Worm (Caenorhabditis elegans) whole organism, L4 larva: ENCODE data around the gene hira-1.

Experiments used
- F26F4.8 ChIP-seq: fragments of 200-800 bp; sonication (Bioruptor generic); conservative IDR thresholded peaks from 2 replicates; pipeline ENCODE4 v1.3.6; 2022; ENCODE audit warnings: missing genetic modification characterization, missing compliant biosample characterization
- T20F7.1 ChIP-seq: fragments of 200-800 bp; sonication (Bioruptor generic); optimal IDR thresholded peaks from 2 replicates; lab custom pipeline; 2018; ENCODE audit warnings: mild to moderate bottlenecking, missing genetic modification characterization, missing compliant biosample characterization
- T26A8.4 ChIP-seq: fragments of 200-800 bp; sonication (Bioruptor generic); IDR thresholded peaks from 2 replicates; pipeline ENCODE4 v1.3.6; 2022; ENCODE audit warnings: missing genetic modification characterization, missing compliant biosample characterization
- Y75B8A.6 ChIP-seq: fragments of 200-800 bp; sonication (Bioruptor generic); IDR thresholded peaks from 2 replicates; pipeline ENCODE4 v1.3.6; 2022; ENCODE audit warnings: missing genetic modification reagents, missing genetic modification characterization, missing compliant biosample characterization
- aha-1 ChIP-seq: fragments of 150-350 bp; peaks from one replicate; lab custom pipeline; 2014; ENCODE audit warnings: missing biosample characterization, missing genetic modification characterization
- daf-12 ChIP-seq: fragments of 150-350 bp; optimal IDR thresholded peaks from 2 replicates; lab custom pipeline; 2014; ENCODE audit warnings: missing biosample characterization, missing genetic modification reagents, missing genetic modification characterization
- daf-16 ChIP-seq, 3 experiments: sonication (generic microtip); optimal IDR thresholded peaks; 2 replicates each; lab custom pipeline; 2016 to 2017; ENCODE audit warnings: missing genetic modification characterization in 3 of 3, missing genetic modification reagents in 3 of 3, mild to moderate bottlenecking in 2 of 3, missing compliant biosample characterization in 2 of 3, missing biosample characterization in 1 of 3, moderate library complexity in 1 of 3
- dmd-6 ChIP-seq: fragments of 200-800 bp; sonication (Bioruptor generic); IDR thresholded peaks from 2 replicates; pipeline ENCODE4 v1.3.6; 2022; ENCODE audit warnings: missing genetic modification reagents, missing genetic modification characterization, missing compliant biosample characterization
- dmd-8 ChIP-seq: fragments of 200-800 bp; sonication (Bioruptor generic); IDR thresholded peaks from 2 replicates; pipeline ENCODE4 v1.3.6; 2022; ENCODE audit warnings: missing genetic modification characterization, missing compliant biosample characterization
- dpl-1 ChIP-seq: fragments of 150-350 bp; optimal IDR thresholded peaks from 2 replicates; lab custom pipeline; 2014; ENCODE audit warnings: missing biosample characterization, missing genetic modification reagents, missing genetic modification characterization
- duxl-1 ChIP-seq: sonication (generic microtip); optimal IDR thresholded peaks from 2 replicates; lab custom pipeline; 2016; ENCODE audit warnings: mild to moderate bottlenecking, missing genetic modification characterization, moderate library complexity, missing compliant biosample characterization; ENCODE audit not compliant: poor library complexity
- dve-1 ChIP-seq: sonication (generic microtip); optimal IDR thresholded peaks from 2 replicates; lab custom pipeline; 2017; ENCODE audit warnings: antibody characterized with exemption, mild to moderate bottlenecking, missing genetic modification characterization, missing compliant biosample characterization; ENCODE audit not compliant: insufficient read depth
- fkh-10 ChIP-seq: fragments of 150-350 bp; optimal IDR thresholded peaks from 2 replicates; lab custom pipeline; 2014; ENCODE audit warnings: missing biosample characterization, missing genetic modification reagents, missing genetic modification characterization
- gei-8 ChIP-seq: fragments of 200-800 bp; sonication (Bioruptor generic); optimal IDR thresholded peaks from 2 replicates; lab custom pipeline; 2018; ENCODE audit warnings: mild to moderate bottlenecking, missing genetic modification characterization, missing compliant biosample characterization
- hlh-11 ChIP-seq: fragments of 200-800 bp; sonication (Bioruptor generic); optimal IDR thresholded peaks from 2 replicates; lab custom pipeline; 2018; ENCODE audit warnings: mild to moderate bottlenecking, missing genetic modification characterization, missing compliant biosample characterization
- hlh-30 ChIP-seq: sonication (generic microtip); optimal IDR thresholded peaks from 2 replicates; lab custom pipeline; 2017; ENCODE audit warnings: antibody characterized with exemption, mild to moderate bottlenecking, missing genetic modification characterization, missing compliant biosample characterization; ENCODE audit not compliant: insufficient read depth
- lim-7 ChIP-seq: fragments of 200-800 bp; sonication (Bioruptor generic); IDR thresholded peaks from 2 replicates; pipeline ENCODE4 v1.3.6; 2022; ENCODE audit warnings: missing genetic modification characterization, missing compliant biosample characterization
- lin-29 ChIP-seq: fragments of 200-800 bp; sonication (Bioruptor generic); IDR thresholded peaks from 2 replicates; pipeline ENCODE4 v1.3.6; 2022; ENCODE audit warnings: missing genetic modification reagents, missing genetic modification characterization, missing compliant biosample characterization
- lin-38 ChIP-seq: fragments of 200-800 bp; sonication (Bioruptor generic); IDR thresholded peaks from 2 replicates; pipeline ENCODE4 v1.3.6; 2022; ENCODE audit warnings: missing genetic modification reagents, missing genetic modification characterization, missing compliant biosample characterization
- lin-39 ChIP-seq: fragments of 150-350 bp; optimal IDR thresholded peaks from 2 replicates; lab custom pipeline; 2014; ENCODE audit warnings: missing biosample characterization, missing genetic modification reagents, missing genetic modification characterization
- lir-3 ChIP-seq: sonication (generic microtip); optimal IDR thresholded peaks from 2 replicates; lab custom pipeline; 2016; ENCODE audit warnings: mild to moderate bottlenecking, missing genetic modification characterization, missing compliant biosample characterization
- madf-5 ChIP-seq, 2 experiments: fragments of 200-800 bp; sonication (Bioruptor generic); IDR thresholded peaks; 2 replicates each; pipeline ENCODE4 v1.3.6; 2022; ENCODE audit warnings: missing compliant biosample characterization in 2 of 2, missing genetic modification characterization in 2 of 2
- mdl-1 ChIP-seq, 2 experiments: fragments of 150-350 bp in 1 of 2; sonication (generic microtip) in 1 of 2; optimal IDR thresholded peaks; 2 replicates each; lab custom pipeline; 2014 to 2017; ENCODE audit warnings: missing biosample characterization in 2 of 2, missing genetic modification characterization in 2 of 2
- mdt-29 ChIP-seq: fragments of 200-800 bp; sonication (Bioruptor generic); IDR thresholded peaks from 2 replicates; pipeline ENCODE4 v1.3.6; 2022; ENCODE audit warnings: missing genetic modification reagents, missing genetic modification characterization, missing compliant biosample characterization
- mep-1 ChIP-seq: fragments of 150-350 bp; sonication (generic microtip); optimal IDR thresholded peaks from 3 replicates; lab custom pipeline; 2014; ENCODE audit warnings: missing biosample characterization, missing genetic modification characterization
- mxl-2 ChIP-seq: fragments of 200-800 bp; sonication (Bioruptor generic); conservative IDR thresholded peaks from 2 replicates; pipeline ENCODE4 v1.3.6; 2022; ENCODE audit warnings: missing genetic modification reagents, missing genetic modification characterization, missing compliant biosample characterization
- mxl-3 ChIP-seq: fragments of 200-800 bp; sonication (Bioruptor generic); optimal IDR thresholded peaks from 2 replicates; lab custom pipeline; 2018; ENCODE audit warnings: mild to moderate bottlenecking, missing genetic modification characterization, missing compliant biosample characterization
- nhr-10 ChIP-seq: fragments of 150-350 bp; optimal IDR thresholded peaks from 2 replicates; lab custom pipeline; 2014; ENCODE audit warnings: missing biosample characterization, missing genetic modification characterization
- nhr-111 ChIP-seq: fragments of 200-800 bp; sonication (Bioruptor generic); optimal IDR thresholded peaks from 2 replicates; lab custom pipeline; 2018; ENCODE audit warnings: mild to moderate bottlenecking, missing genetic modification characterization, missing compliant biosample characterization
- nhr-28 ChIP-seq: fragments of 150-350 bp; optimal IDR thresholded peaks from 2 replicates; lab custom pipeline; 2014; ENCODE audit warnings: missing biosample characterization, missing genetic modification characterization
- nhr-48 ChIP-seq: sonication (generic microtip); optimal IDR thresholded peaks from 2 replicates; lab custom pipeline; 2016; ENCODE audit warnings: mild to moderate bottlenecking, missing genetic modification characterization, missing compliant biosample characterization
- pqm-1 ChIP-seq: sonication (generic microtip); optimal IDR thresholded peaks from 2 replicates; lab custom pipeline; 2017; ENCODE audit warnings: missing biosample characterization, missing genetic modification characterization
- rbr-2 ChIP-seq: sonication (generic microtip); optimal IDR thresholded peaks from 2 replicates; lab custom pipeline; 2016; ENCODE audit warnings: missing genotype, missing genetic modification characterization, missing compliant biosample characterization
- snpc-1.2 ChIP-seq: fragments of 200-800 bp; sonication (Bioruptor generic); IDR thresholded peaks from 2 replicates; pipeline ENCODE4 v1.3.6; 2022; ENCODE audit warnings: missing genetic modification reagents, missing genetic modification characterization, missing compliant biosample characterization
- snpc-4 ChIP-seq: fragments of 150-350 bp; optimal IDR thresholded peaks from 2 replicates; lab custom pipeline; 2014; ENCODE audit warnings: missing biosample characterization, missing genetic modification characterization
- unc-62 ChIP-seq, 3 experiments: fragments of 150-350 bp in 1 of 3; sonication (generic microtip); optimal IDR thresholded peaks in 2 of 3; peaks in 1 of 3; 1 replicate in 1 of 3; 2 replicates in 2 of 3; lab custom pipeline; 2014 to 2017; ENCODE audit warnings: missing biosample characterization in 3 of 3, missing genetic modification characterization in 3 of 3, missing genetic modification reagents in 3 of 3, missing genotype in 1 of 3
- zip-11 ChIP-seq: fragments of 200-800 bp; sonication (Bioruptor generic); IDR thresholded peaks from 2 replicates; pipeline ENCODE4 v1.3.6; 2022; ENCODE audit warnings: missing genetic modification characterization, missing compliant biosample characterization

Gene hira-1

DNA sequence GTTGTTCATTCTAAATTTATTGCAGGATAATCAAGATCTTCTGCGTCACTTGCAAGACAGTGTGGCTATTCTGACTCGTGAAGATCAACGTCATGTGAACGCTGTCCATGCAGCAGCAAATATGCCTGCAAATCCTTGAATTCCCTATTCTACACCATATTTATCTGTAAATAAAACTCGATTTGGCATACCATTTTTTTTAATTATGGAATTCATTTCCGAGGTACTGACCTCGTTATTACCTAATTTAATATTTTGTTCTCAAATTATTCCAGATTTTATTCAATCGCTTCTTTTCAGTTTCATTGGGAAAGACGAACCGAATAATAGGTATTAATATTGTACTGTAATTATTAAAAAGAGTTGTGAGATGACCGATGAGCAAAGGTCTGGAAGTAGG lies 17.3 kb upstream of the hira-1 start, which contains the start of gene cid-1:
Gene cid-1 (plus strand): TSS at position 301 of the 400 bp plus-strand sequence.
- no peak for TF ChIP-seq daf-12 (tag; lab: Kevin White, UChicago)
- no peak for TF ChIP-seq lir-3 (tag; lab: Kevin White, UChicago)
- peak; percentile 48 for TF ChIP-seq aha-1 (tag; lab: Kevin White, UChicago)
- no peak for TF ChIP-seq mep-1 (tag; lab: Kevin White, UChicago)

DNA sequence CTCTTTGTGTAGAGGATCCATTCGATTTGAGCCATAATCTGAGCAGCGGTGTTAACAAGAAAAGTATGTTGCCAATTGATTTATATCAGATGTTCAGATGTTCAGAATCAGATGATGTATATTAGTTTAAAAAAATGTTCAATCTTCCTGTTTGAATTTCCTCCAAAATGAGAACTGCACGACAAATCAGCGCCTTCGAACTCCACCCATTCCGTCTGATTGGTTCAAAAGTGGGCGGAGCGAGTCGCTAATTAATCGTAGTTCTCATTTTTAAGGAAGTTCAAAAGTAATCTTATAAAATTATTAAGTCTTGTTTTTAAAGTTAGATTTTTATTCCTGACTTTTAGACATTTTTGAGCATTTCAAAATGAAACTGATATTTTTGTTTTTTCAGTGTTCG lies 11.8 kb upstream of the hira-1 start:
- TF ChIP-seq unc-62 (GFP tag; optimal IDR thresholded peaks at IDR 0.05 in 1 of 2; lab: Kevin White, UChicago) (peak in 1 of 2 experiments; percentile 73), unc-62 (tag; optimal IDR thresholded peaks at IDR 0.05; lab: Kevin White, UChicago) (no peak), T20F7.1 (GFP tag; lab: Kevin White, UChicago) (no peak), lim-7 (GFP tag; lab: Robert Waterston, UW) (no peak), F26F4.8 (GFP tag; lab: Robert Waterston, UW) (no peak), mdt-29 (no peak), gei-8 (no peak), T26A8.4 (GFP tag; lab: Robert Waterston, UW) (no peak)

DNA sequence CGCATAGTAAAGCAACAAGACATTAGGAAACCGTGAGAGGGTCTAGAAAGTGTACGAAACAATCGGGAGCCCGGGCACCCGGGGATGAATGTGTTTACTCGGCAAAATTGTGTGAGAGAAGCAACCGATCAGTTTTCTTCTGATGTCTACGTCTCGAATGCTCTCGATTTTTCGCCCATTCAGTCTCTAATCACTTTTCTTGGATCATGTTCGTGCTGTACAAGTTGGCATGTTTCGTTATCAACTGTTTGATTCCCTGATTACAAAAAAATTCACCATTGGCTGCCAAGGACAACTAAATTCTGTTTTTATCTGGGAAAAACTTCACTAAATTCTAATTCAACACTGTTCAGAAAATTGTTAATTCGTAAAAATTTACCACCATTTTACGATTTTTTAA lies 10.3 kb upstream of the hira-1 start:
- peak; percentile 20 for TF ChIP-seq dve-1 (tag; lab: Kevin White, UChicago)
- TF ChIP-seq pqm-1 (tag; lab: Kevin White, UChicago): peak; percentile 9
- peak; percentile 34 for TF ChIP-seq hlh-11 (tag; lab: Kevin White, UChicago)
- peak in 1 of 2 experiments; percentile 76 for TF ChIP-seq unc-62 (GFP tag; optimal IDR thresholded peaks at IDR 0.05 in 1 of 2; lab: Kevin White, UChicago)
- TF ChIP-seq unc-62 (tag; optimal IDR thresholded peaks at IDR 0.05; lab: Kevin White, UChicago): no peak
- no peak for TF ChIP-seq daf-16 (GFP tag; optimal IDR thresholded peaks at IDR 0.05; lab: Kevin White, UChicago)
- peak; percentile 51 for TF ChIP-seq daf-16 (tag; optimal IDR thresholded peaks at IDR 0.05; lab: Kevin White, UChicago)
- TF ChIP-seq lin-29 (GFP tag; lab: Robert Waterston, UW): no peak
- peak; percentile 22 for TF ChIP-seq aha-1 (tag; lab: Kevin White, UChicago)
- TF ChIP-seq dmd-6 (GFP tag; lab: Robert Waterston, UW): peak; percentile 46
- no peak for TF ChIP-seq nhr-48 (tag; lab: Kevin White, UChicago)
- no peak for TF ChIP-seq lin-39 (tag; lab: Kevin White, UChicago)
- TF ChIP-seq snpc-4 (tag; lab: Kevin White, UChicago): no peak
- no peak for TF ChIP-seq madf-5 (GFP tag; IDR thresholded peaks at IDR 0.05; lab: Robert Waterston, UW)
- no peak for TF ChIP-seq zip-11 (GFP tag; lab: Robert Waterston, UW)
- TF ChIP-seq nhr-28: peak; percentile 31
- no peak for TF ChIP-seq daf-12 (tag; lab: Kevin White, UChicago)

DNA sequence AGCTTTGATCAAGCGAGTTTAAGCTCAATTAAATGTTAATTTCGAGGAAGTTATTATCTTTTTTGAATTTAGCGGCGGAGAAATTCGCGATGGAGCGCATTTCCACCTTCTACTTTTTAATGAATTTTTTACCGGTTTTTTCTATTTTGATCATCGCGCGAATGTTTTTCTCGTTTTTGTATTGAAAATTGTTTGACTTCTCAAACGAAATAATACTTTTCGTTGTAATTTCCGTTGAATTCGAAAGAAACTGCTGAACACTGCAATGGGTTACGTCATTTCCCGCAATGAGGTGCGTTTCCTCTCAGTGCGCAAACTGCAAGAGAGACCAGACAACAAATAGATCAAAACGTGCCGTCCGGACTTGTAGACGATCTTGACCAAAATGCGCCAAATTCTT lies 9.7 kb upstream of the hira-1 start:
- TF ChIP-seq hlh-11 (tag; lab: Kevin White, UChicago) (peak; percentile 19), rbr-2 (tag; lab: Kevin White, UChicago) (no peak), snpc-4 (tag; lab: Kevin White, UChicago) (no peak), mxl-2 (GFP tag; lab: Robert Waterston, UW) (no peak), dmd-8 (GFP tag; lab: Robert Waterston, UW) (no peak), mdl-1 (tag; optimal IDR thresholded peaks at IDR 0.05; lab: Kevin White, UChicago) (peak in 1 of 2 experiments; percentile 38), mxl-3 (peak; percentile 18), hlh-30 (peak; percentile 10), snpc-1.2 (GFP tag; lab: Robert Waterston, UW) (no peak), lin-38 (GFP tag; lab: Robert Waterston, UW) (peak; percentile 72), dpl-1 (peak; percentile 1)

DNA sequence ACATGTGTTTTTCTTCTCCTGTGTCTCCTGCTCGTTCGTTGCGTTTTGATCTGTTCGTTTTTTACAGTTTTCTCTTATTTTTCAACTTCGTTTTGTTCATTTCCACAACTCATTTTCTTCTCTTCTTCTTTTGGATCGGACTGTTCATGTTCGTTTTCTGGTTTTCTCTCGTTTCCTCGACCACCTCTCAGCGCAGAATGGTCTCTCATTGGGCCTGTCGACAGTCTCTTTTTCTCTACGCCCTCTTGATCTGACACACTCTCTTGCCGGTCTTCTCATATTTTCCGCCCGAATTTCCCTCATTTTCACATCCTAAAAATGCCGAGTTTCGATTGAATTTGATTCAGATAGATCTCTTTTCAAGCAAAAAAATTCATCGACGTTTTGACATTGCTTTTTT lies 9.3 kb upstream of the hira-1 start:
- TF ChIP-seq daf-12 (tag; lab: Kevin White, UChicago): no peak
- TF ChIP-seq nhr-111 (GFP tag; lab: Kevin White, UChicago): no peak
- no peak for TF ChIP-seq Y75B8A.6 (GFP tag; lab: Robert Waterston, UW)
- TF ChIP-seq dmd-8 (GFP tag; lab: Robert Waterston, UW): no peak
- TF ChIP-seq aha-1 (tag; lab: Kevin White, UChicago): peak; percentile 5
- peak; percentile 4 for TF ChIP-seq nhr-28
- no peak for TF ChIP-seq nhr-10 (tag; lab: Kevin White, UChicago)
- no peak for TF ChIP-seq fkh-10
- no peak for TF ChIP-seq daf-16 (GFP tag; optimal IDR thresholded peaks at IDR 0.05; lab: Kevin White, UChicago)
- TF ChIP-seq daf-16 (tag; optimal IDR thresholded peaks at IDR 0.05; lab: Kevin White, UChicago): no peak
- TF ChIP-seq duxl-1 (tag; lab: Kevin White, UChicago): no peak
- no peak for TF ChIP-seq mep-1 (tag; lab: Kevin White, UChicago)
- TF ChIP-seq lin-38 (GFP tag; lab: Robert Waterston, UW): no peak
- TF ChIP-seq, all 104 proteins: peak for 2
